Worm (Caenorhabditis elegans): ENCODE data around the gene ptr-18.

- no peak for TF ChIP-seq dpl-1 (GFP tag; optimal IDR thresholded peaks at IDR 0.05)
- no peak for TF ChIP-seq mel-28 (tag; optimal IDR thresholded peaks at IDR 0.05; ENCODE audit: borderline replicate concordance)
- no peak for TF ChIP-seq pha-4 (tag; optimal IDR thresholded peaks at IDR 0.05)
- TF ChIP-seq hmg-1.2 (GFP tag; IDR thresholded peaks at IDR 0.05): no peak
- TF ChIP-seq ztf-6 (GFP tag; IDR thresholded peaks at IDR 0.05): no peak
- no peak for TF ChIP-seq B0035.1 (tag; optimal IDR thresholded peaks at IDR 0.05)
- no peak for TF ChIP-seq snpc-4 (GFP tag; optimal IDR thresholded peaks at IDR 0.05)
- TF ChIP-seq snpc-4 (tag; optimal IDR thresholded peaks at IDR 0.05): no peak
Measured at ce11 chrII:13007717-13008461, 42.5 kb downstream of the ptr-18 start, which contains the start of gene oig-2.
